Fruit fly (Drosophila melanogaster) whole organism, embryonic: ENCODE measurements around the gene Edg91.
A peak's percentile ranks its signal among the peaks of the same experiment; 100 is the strongest.

Experiments
- B-H1 ChIP-seq: fragments of 200-800 bp; sonication (Bioruptor generic); IDR thresholded peaks from 3 replicates; pipeline ENCODE4 v1.3.6; 2022; ENCODE audit warnings: missing biosample characterization, missing genetic modification characterization
- Bdp1 ChIP-seq: fragments of 200-800 bp; sonication (Bioruptor generic); optimal IDR thresholded peaks from 3 replicates; lab custom pipeline; 2016; ENCODE audit warnings: missing biosample characterization, missing genetic modification characterization
- CG10431 ChIP-seq: fragments of 200-800 bp; sonication (Bioruptor generic); optimal IDR thresholded peaks from 3 replicates; lab custom pipeline; 2018; ENCODE audit warnings: missing biosample characterization, mild to moderate bottlenecking, missing genetic modification characterization
- CG11085 ChIP-seq: fragments of 200-800 bp; sonication (Bioruptor generic); IDR thresholded peaks from 2 replicates; pipeline ENCODE4 v1.3.6; 2022; ENCODE audit warnings: missing biosample characterization, missing genetic modification characterization
- CG12104 ChIP-seq: fragments of 200-800 bp; sonication (Bioruptor generic); optimal IDR thresholded peaks from 3 replicates; lab custom pipeline; 2016; ENCODE audit warnings: missing biosample characterization, missing genetic modification characterization
- CG13775 ChIP-seq: fragments of 200-800 bp; sonication (Bioruptor generic); optimal IDR thresholded peaks from 3 replicates; lab custom pipeline; 2017; ENCODE audit warnings: missing biosample characterization, mild to moderate bottlenecking, missing genetic modification characterization
- CG16779 ChIP-seq: fragments of 200-800 bp; sonication (Bioruptor generic); IDR thresholded peaks from 2 replicates; pipeline ENCODE4 v1.3.6; 2022; ENCODE audit warnings: missing biosample characterization, missing genetic modification characterization
- CG17359 ChIP-seq: fragments of 200-800 bp; sonication (Bioruptor generic); optimal IDR thresholded peaks from 3 replicates; lab custom pipeline; 2018; ENCODE audit warnings: missing biosample characterization, mild to moderate bottlenecking, missing genetic modification characterization, moderate library complexity
- CG1832 ChIP-seq: fragments of 200-800 bp; sonication (Bioruptor generic); optimal IDR thresholded peaks from 2 replicates; lab custom pipeline; 2017; ENCODE audit warnings: missing biosample characterization, mild to moderate bottlenecking, missing genetic modification characterization, inconsistent platforms
- CG2116 ChIP-seq: fragments of 200-800 bp; sonication (Bioruptor generic); optimal IDR thresholded peaks from 3 replicates; lab custom pipeline; 2018; ENCODE audit warnings: missing biosample characterization, mild to moderate bottlenecking, missing genetic modification characterization
- CG30431 ChIP-seq: fragments of 200-800 bp; sonication (Bioruptor generic); optimal IDR thresholded peaks from 2 replicates; lab custom pipeline; 2017; ENCODE audit warnings: missing biosample characterization, missing genetic modification characterization
- CG31365 ChIP-seq: fragments of 200-800 bp; sonication (Bioruptor generic); optimal IDR thresholded peaks from 2 replicates; lab custom pipeline; 2018; ENCODE audit warnings: missing biosample characterization, mild to moderate bottlenecking, missing genetic modification characterization
- CG3281 ChIP-seq: fragments of 200-800 bp; sonication (Bioruptor generic); optimal IDR thresholded peaks from 3 replicates; lab custom pipeline; 2017; ENCODE audit warnings: missing biosample characterization, mild to moderate bottlenecking, missing genetic modification characterization
- CG33557 ChIP-seq: fragments of 200-800 bp; sonication (Bioruptor generic); optimal IDR thresholded peaks from 2 replicates; lab custom pipeline; 2019; ENCODE audit warnings: missing biosample characterization, mild to moderate bottlenecking, missing genetic modification characterization, moderate library complexity
- CG3407 ChIP-seq: fragments of 200-800 bp; sonication (Bioruptor generic); optimal IDR thresholded peaks from 2 replicates; lab custom pipeline; 2018; ENCODE audit warnings: missing biosample characterization, mild to moderate bottlenecking, missing genetic modification characterization
- CG4282 ChIP-seq: fragments of 200-800 bp; sonication (Bioruptor generic); optimal IDR thresholded peaks from 2 replicates; lab custom pipeline; 2016; ENCODE audit warnings: missing biosample characterization, missing genetic modification characterization
- CG4360 ChIP-seq: fragments of 200-800 bp; sonication (Bioruptor generic); IDR thresholded peaks from 2 replicates; pipeline ENCODE4 v1.3.6; 2022; ENCODE audit warnings: missing biosample characterization, missing genetic modification characterization
- CG4707 ChIP-seq: fragments of 200-800 bp; sonication (Bioruptor generic); optimal IDR thresholded peaks from 2 replicates; lab custom pipeline; 2018; ENCODE audit warnings: missing biosample characterization, mild to moderate bottlenecking, missing genetic modification characterization, moderate library complexity
- CG4854 ChIP-seq: fragments of 200-800 bp; sonication (Bioruptor generic); optimal IDR thresholded peaks from 2 replicates; lab custom pipeline; 2016; ENCODE audit warnings: missing biosample characterization, missing genetic modification characterization, inconsistent platforms
- CG6813 ChIP-seq: fragments of 200-800 bp; sonication (Bioruptor generic); optimal IDR thresholded peaks from 2 replicates; lab custom pipeline; 2017; ENCODE audit warnings: missing biosample characterization, missing genetic modification characterization, mild to moderate bottlenecking, moderate library complexity, missing genetic modification reagents
- CG7745 ChIP-seq: fragments of 200-800 bp; sonication (Bioruptor generic); optimal IDR thresholded peaks from 2 replicates; lab custom pipeline; 2018; ENCODE audit warnings: missing biosample characterization, mild to moderate bottlenecking, missing genetic modification characterization, moderate library complexity
- CG7839 ChIP-seq: fragments of 200-800 bp; sonication (Bioruptor generic); optimal IDR thresholded peaks from 3 replicates; lab custom pipeline; 2018; ENCODE audit warnings: missing biosample characterization, mild to moderate bottlenecking, missing genetic modification characterization, moderate library complexity
- CG8388 ChIP-seq: fragments of 200-800 bp; sonication (Bioruptor generic); optimal IDR thresholded peaks from 2 replicates; lab custom pipeline; 2019; ENCODE audit warnings: missing biosample characterization, mild to moderate bottlenecking, missing genetic modification characterization, moderate library complexity
- Drgx ChIP-seq: fragments of 200-800 bp; sonication (Bioruptor generic); IDR thresholded peaks from 2 replicates; pipeline ENCODE4 v1.3.6; 2022; ENCODE audit warnings: missing biosample characterization, missing genetic modification characterization
- E2f1 ChIP-seq: fragments of 200-800 bp; sonication (Bioruptor generic); IDR thresholded peaks from 2 replicates; pipeline ENCODE4 v1.3.6; 2022; ENCODE audit warnings: missing biosample characterization, missing genetic modification characterization
- GATAe ChIP-seq: fragments of 200-800 bp; sonication (Bioruptor generic); conservative IDR thresholded peaks from 2 replicates; pipeline ENCODE4 v1.3.6; 2022; ENCODE audit warnings: missing biosample characterization, missing genetic modification characterization
- H2.0 ChIP-seq: fragments of 200-800 bp; sonication (Bioruptor generic); IDR thresholded peaks from 2 replicates; pipeline ENCODE4 v1.3.6; 2022; ENCODE audit warnings: missing biosample characterization, missing genetic modification characterization
- Hmr ChIP-seq: fragments of 200-800 bp; sonication (Bioruptor generic); optimal IDR thresholded peaks from 3 replicates; lab custom pipeline; 2017; ENCODE audit warnings: mild to moderate bottlenecking, missing biosample characterization, missing genetic modification reagents, missing genetic modification characterization
- Hr39 ChIP-seq: fragments of >200 bp; optimal IDR thresholded peaks from 2 replicates; lab custom pipeline; 2017
- MTF-1 ChIP-seq: fragments of 200-800 bp; sonication (Bioruptor generic); optimal IDR thresholded peaks from 2 replicates; lab custom pipeline; 2018; ENCODE audit warnings: missing biosample characterization, mild to moderate bottlenecking, missing genetic modification characterization, borderline replicate concordance
- Sox100B ChIP-seq: fragments of 200-800 bp; sonication (Bioruptor generic); optimal IDR thresholded peaks from 3 replicates; lab custom pipeline; 2018; ENCODE audit warnings: missing biosample characterization, mild to moderate bottlenecking, missing genetic modification characterization
- az2 ChIP-seq: fragments of 200-800 bp; sonication (Bioruptor generic); optimal IDR thresholded peaks from 3 replicates; lab custom pipeline; 2016; ENCODE audit warnings: missing biosample characterization, missing genetic modification characterization
- br ChIP-seq: fragments of >200 bp; optimal IDR thresholded peaks from 2 replicates; lab custom pipeline; 2017
- emc ChIP-seq: fragments of 200-800 bp; sonication (Bioruptor generic); optimal IDR thresholded peaks from 2 replicates; lab custom pipeline; 2016; ENCODE audit warnings: missing biosample characterization, missing genetic modification characterization
- ems ChIP-seq: fragments of 200-800 bp; sonication (Bioruptor generic); optimal IDR thresholded peaks from 3 replicates; lab custom pipeline; 2016; ENCODE audit warnings: missing biosample characterization, missing genetic modification characterization
- fd3F ChIP-seq: fragments of 200-800 bp; sonication (Bioruptor generic); optimal IDR thresholded peaks from 2 replicates; lab custom pipeline; 2018; ENCODE audit warnings: missing biosample characterization, mild to moderate bottlenecking, missing genetic modification characterization, moderate library complexity
- gfzf ChIP-seq: fragments of 200-800 bp; sonication (Bioruptor generic); optimal IDR thresholded peaks from 2 replicates; lab custom pipeline; 2016; ENCODE audit warnings: missing biosample characterization, mild to moderate bottlenecking, missing genetic modification characterization, moderate library complexity
- gsb-n ChIP-seq: fragments of 200-800 bp; sonication (Bioruptor generic); optimal IDR thresholded peaks from 3 replicates; lab custom pipeline; 2018; ENCODE audit warnings: missing biosample characterization, mild to moderate bottlenecking, missing genetic modification characterization
- hkb ChIP-seq, 2 experiments: fragments of 200-800 bp in 1 of 2; fragments of >200 bp in 1 of 2; sonication (Bioruptor generic) in 1 of 2; IDR thresholded peaks in 1 of 2; optimal IDR thresholded peaks in 1 of 2; 2 replicates each; pipeline versions ENCODE4 v1.3.6 to Lab custom; 2017 to 2022; ENCODE audit warnings: missing biosample characterization in 1 of 2, missing genetic modification characterization in 1 of 2
- mld ChIP-seq: fragments of 200-800 bp; sonication (Bioruptor generic); IDR thresholded peaks from 3 replicates; pipeline ENCODE4 v1.3.6; 2022; ENCODE audit warnings: missing biosample characterization, missing genetic modification characterization; ENCODE audit not compliant: partially characterized antibody
- nau ChIP-seq: fragments of 200-800 bp; sonication (Bioruptor generic); optimal IDR thresholded peaks from 3 replicates; lab custom pipeline; 2017; ENCODE audit warnings: missing biosample characterization, mild to moderate bottlenecking, missing genetic modification characterization, missing genetic modification reagents
- nmo ChIP-seq: fragments of 200-800 bp; sonication (Bioruptor generic); optimal IDR thresholded peaks from 2 replicates; lab custom pipeline; 2018; ENCODE audit warnings: missing biosample characterization, mild to moderate bottlenecking, missing genetic modification characterization, moderate library complexity
- org-1 ChIP-seq: fragments of 200-800 bp; sonication (Bioruptor generic); optimal IDR thresholded peaks from 2 replicates; lab custom pipeline; 2017; ENCODE audit warnings: missing biosample characterization, missing genetic modification characterization
- row ChIP-seq: fragments of 200-800 bp; sonication (Bioruptor generic); IDR thresholded peaks from 3 replicates; pipeline ENCODE4 v1.3.6; 2022; ENCODE audit warnings: missing biosample characterization, missing genetic modification characterization
- run ChIP-seq: fragments of 200-800 bp; sonication (Bioruptor generic); optimal IDR thresholded peaks from 3 replicates; lab custom pipeline; 2018; ENCODE audit warnings: missing biosample characterization, mild to moderate bottlenecking, missing genetic modification characterization
- salm ChIP-seq: fragments of 200-800 bp; sonication (Bioruptor generic); optimal IDR thresholded peaks from 2 replicates; lab custom pipeline; 2018; ENCODE audit warnings: missing biosample characterization, mild to moderate bottlenecking, missing genetic modification characterization
- schlank ChIP-seq: fragments of 200-800 bp; sonication (Bioruptor generic); optimal IDR thresholded peaks from 2 replicates; lab custom pipeline; 2018; ENCODE audit warnings: missing biosample characterization, mild to moderate bottlenecking, missing genetic modification characterization
- sima ChIP-seq: fragments of 200-800 bp; sonication (Bioruptor generic); optimal IDR thresholded peaks from 2 replicates; lab custom pipeline; 2016; ENCODE audit warnings: missing biosample characterization, missing genetic modification characterization
- zen ChIP-seq: fragments of 200-800 bp; sonication (Bioruptor generic); optimal IDR thresholded peaks from 3 replicates; lab custom pipeline; 2018; ENCODE audit warnings: missing biosample characterization, mild to moderate bottlenecking, missing genetic modification characterization, moderate library complexity

Edg91 gene

dm6 chr3R:17604198-17604879, 7.0 kb downstream of the Edg91 start (continued):
- TF ChIP-seq CG2116 (GFP tag; lab: Kevin White, UChicago) = peak; percentile 61
- TF ChIP-seq schlank (tag; lab: Kevin White, UChicago) = peak; percentile 47
- TF ChIP-seq CG3281 = peak; percentile 84
- peak; percentile 75 for TF ChIP-seq salm
- no peak for TF ChIP-seq sima (GFP tag; lab: Kevin White, UChicago)
- no peak for TF ChIP-seq br (lab: Kevin White, UChicago)
- peak; percentile 88 for TF ChIP-seq CG13775 (GFP tag; lab: Kevin White, UChicago)
- TF ChIP-seq E2f1 (GFP tag; lab: Robert Waterston, UW) = peak; percentile 42; the same call in 1 of the 2 replicates
- TF ChIP-seq CG4854 (GFP tag; lab: Kevin White, UChicago) = no peak
- 0 out of 2 replicates have a peak, but pooled peaks have one; percentile 34 for TF ChIP-seq CG4360 (GFP tag; lab: Robert Waterston, UW)
- no peak for TF ChIP-seq Hr39 (lab: Kevin White, UChicago)
- TF ChIP-seq emc (GFP tag; lab: Kevin White, UChicago) = no peak
- TF ChIP-seq CG10431 (GFP tag; lab: Kevin White, UChicago) = peak; percentile 66
- TF ChIP-seq Drgx (GFP tag; lab: Robert Waterston, UW) = no peak
- TF ChIP-seq Bdp1 (GFP tag; lab: Kevin White, UChicago) = peak; percentile 33
- peak; percentile 57 for TF ChIP-seq MTF-1 (GFP tag; lab: Kevin White, UChicago)
- peak; percentile 87 for TF ChIP-seq zen (tag; lab: Kevin White, UChicago)
- peak; percentile 87 for TF ChIP-seq CG8388 (GFP tag; lab: Kevin White, UChicago)
- TF ChIP-seq gfzf (GFP tag; lab: Kevin White, UChicago) = no peak
- TF ChIP-seq CG16779 (GFP tag; lab: Robert Waterston, UW) = no peak
- peak; percentile 85 for TF ChIP-seq CG33557
- peak; percentile 79 for TF ChIP-seq CG17359 (tag; lab: Kevin White, UChicago)
- TF ChIP-seq CG4707 (GFP tag; lab: Kevin White, UChicago) = peak; percentile 46
- TF ChIP-seq fd3F (GFP tag; lab: Kevin White, UChicago) = peak; percentile 65
- TF ChIP-seq hkb (optimal IDR thresholded peaks at IDR 0.05; lab: Kevin White, UChicago) = no peak
- TF ChIP-seq hkb (GFP tag; IDR thresholded peaks at IDR 0.05; lab: Robert Waterston, UW) = peak; percentile 62
- TF ChIP-seq mld (GFP tag; lab: Robert Waterston, UW) = no peak
- TF ChIP-seq CG31365 (tag; lab: Kevin White, UChicago) = peak; percentile 22
- peak; percentile 75 for TF ChIP-seq CG3407 (GFP tag; lab: Kevin White, UChicago)
- peak; percentile 84 for TF ChIP-seq row (GFP tag; lab: Robert Waterston, UW)
- peak; percentile 74 for TF ChIP-seq CG12104
- TF ChIP-seq az2 (GFP tag; lab: Kevin White, UChicago) = peak; percentile 79
- TF ChIP-seq run (tag; lab: Kevin White, UChicago) = peak; percentile 80
- peak; percentile 32; the same call in 1 of the 2 replicates for TF ChIP-seq H2.0
- TF ChIP-seq CG11085 (GFP tag; lab: Robert Waterston, UW) = 0 out of 2 replicates have a peak, but pooled peaks have one; percentile 19
- peak; percentile 90 for TF ChIP-seq Hmr (GFP tag; lab: Kevin White, UChicago)
- TF ChIP-seq Sox100B = peak; percentile 90
- TF ChIP-seq CG30431 (GFP tag; lab: Kevin White, UChicago) = peak; percentile 83
- TF ChIP-seq ems (GFP tag; lab: Kevin White, UChicago) = peak; percentile 24
- TF ChIP-seq CG7839 (tag; lab: Kevin White, UChicago) = peak; percentile 90
- peak; percentile 26; the same call in 1 of the 3 replicates for TF ChIP-seq B-H1 (GFP tag; lab: Robert Waterston, UW)
- no peak for TF ChIP-seq CG7745 (tag; lab: Kevin White, UChicago)
- TF ChIP-seq CG6813 (GFP tag; lab: Kevin White, UChicago) = peak; percentile 88
- TF ChIP-seq org-1 = peak; percentile 79
- no peak for TF ChIP-seq CG4282 (GFP tag; lab: Kevin White, UChicago)
- peak; percentile 84 for TF ChIP-seq gsb-n (tag; lab: Kevin White, UChicago)
- TF ChIP-seq GATAe = no peak
- TF ChIP-seq nau (GFP tag; lab: Kevin White, UChicago) = peak; percentile 26
- no peak for TF ChIP-seq CG1832 (GFP tag; lab: Kevin White, UChicago)
- peak; percentile 92 for TF ChIP-seq nmo (GFP tag; lab: Kevin White, UChicago)
